Worm (Caenorhabditis elegans) whole organism, early embryonic: ENCODE measurements around the gene clec-215.

Source experiments
- B0310.2 ChIP-seq: sonication (generic microtip); optimal IDR thresholded peaks from 2 replicates; lab custom pipeline; 2016; ENCODE audit warnings: mild to moderate bottlenecking, missing genetic modification characterization, missing compliant biosample characterization
- F13C5.2 ChIP-seq: sonication (generic microtip); optimal IDR thresholded peaks from 2 replicates; lab custom pipeline; 2017; ENCODE audit warnings: mild to moderate bottlenecking, missing genetic modification characterization, inconsistent platforms, missing compliant biosample characterization
- aly-1 ChIP-seq: sonication (generic microtip); optimal IDR thresholded peaks from 2 replicates; lab custom pipeline; 2016; ENCODE audit warnings: missing genetic modification characterization, missing compliant biosample characterization
- ama-1 ChIP-seq: fragments of 150-350 bp; optimal IDR thresholded peaks from 2 replicates; lab custom pipeline; 2014
- ceh-36 ChIP-seq: sonication (generic microtip); optimal IDR thresholded peaks from 2 replicates; lab custom pipeline; 2016; ENCODE audit warnings: missing genetic modification characterization, inconsistent platforms, missing compliant biosample characterization
- ets-7 ChIP-seq: sonication (generic microtip); optimal IDR thresholded peaks from 2 replicates; lab custom pipeline; 2016; ENCODE audit warnings: missing genotype, missing genetic modification characterization, missing compliant biosample characterization
- flt-1 ChIP-seq: fragments of 200-800 bp; sonication (Bioruptor generic); IDR thresholded peaks from 2 replicates; pipeline ENCODE4 v1.3.6; 2022; ENCODE audit warnings: missing genetic modification characterization, missing compliant biosample characterization
- hmbx-1 ChIP-seq: sonication (generic microtip); optimal IDR thresholded peaks from 2 replicates; lab custom pipeline; 2016; ENCODE audit warnings: mild to moderate bottlenecking, missing genetic modification characterization, missing compliant biosample characterization
- hmg-4 ChIP-seq: fragments of 200-800 bp; sonication (Bioruptor generic); optimal IDR thresholded peaks from 2 replicates; lab custom pipeline; 2018; ENCODE audit warnings: mild to moderate bottlenecking, missing genetic modification characterization, missing compliant biosample characterization
- hnd-1 ChIP-seq: sonication (generic microtip); optimal IDR thresholded peaks from 2 replicates; lab custom pipeline; 2016; ENCODE audit warnings: missing genetic modification characterization, missing compliant biosample characterization
- pes-1 ChIP-seq: fragments of 200-800 bp; sonication (Bioruptor generic); IDR thresholded peaks from 2 replicates; pipeline ENCODE4 v1.3.6; 2022; ENCODE audit warnings: missing genetic modification reagents, missing genetic modification characterization, missing compliant biosample characterization
- sea-1 ChIP-seq: fragments of 200-800 bp; sonication (Bioruptor generic); conservative IDR thresholded peaks from 2 replicates; pipeline ENCODE4 v1.3.6; 2022; ENCODE audit warnings: missing genetic modification characterization, missing compliant biosample characterization
- tbx-11 ChIP-seq: fragments of 200-800 bp; sonication (Bioruptor generic); IDR thresholded peaks from 2 replicates; pipeline ENCODE4 v1.3.6; 2022; ENCODE audit warnings: missing genetic modification characterization, missing compliant biosample characterization

DNA sequence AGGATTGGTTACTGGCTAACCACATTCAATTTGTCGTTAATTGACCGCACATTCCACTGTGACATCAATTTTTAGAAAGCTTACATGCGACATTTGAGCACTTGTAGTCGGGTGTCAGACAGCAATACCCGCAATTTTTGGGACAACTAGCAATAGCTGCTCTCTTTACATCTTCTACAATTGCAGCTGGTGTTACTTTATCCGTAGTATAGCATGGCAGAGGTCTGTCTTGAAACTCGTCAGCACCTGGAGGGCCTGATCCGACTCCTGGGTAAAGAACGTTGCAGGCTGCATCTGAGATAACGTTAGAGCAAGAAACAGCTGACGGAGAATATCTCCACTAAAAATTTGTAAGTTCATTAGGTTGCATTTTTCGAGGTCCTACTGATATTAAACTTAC lies 27.2 kb downstream of the clec-215 start:
- TF ChIP-seq hmg-4 (GFP tag; lab: Kevin White, UChicago): no peak
- TF ChIP-seq ama-1 (lab: Kevin White, UChicago): no peak
- TF ChIP-seq flt-1 (GFP tag; lab: Robert Waterston, UW): no peak
- TF ChIP-seq hnd-1 (tag; lab: Kevin White, UChicago): no peak
- no peak for TF ChIP-seq ets-7
- TF ChIP-seq sea-1: no peak
- TF ChIP-seq pes-1 (GFP tag; lab: Robert Waterston, UW): no peak
- no peak for TF ChIP-seq aly-1
- TF ChIP-seq B0310.2 (tag; lab: Kevin White, UChicago): no peak
- no peak for TF ChIP-seq tbx-11 (GFP tag; lab: Robert Waterston, UW)
- no peak for TF ChIP-seq F13C5.2 (tag; lab: Kevin White, UChicago)
- TF ChIP-seq hmbx-1 (tag; lab: Kevin White, UChicago): no peak
- no peak for TF ChIP-seq ceh-36 (tag; lab: Kevin White, UChicago)
